Worm (Caenorhabditis elegans) whole organism, late embryonic: ENCODE measurements around the gene C25F9.8.

Experiments
- nfya-1 ChIP-seq: sonication (generic microtip); optimal IDR thresholded peaks from 2 replicates; lab custom pipeline; 2017; ENCODE audit warnings: missing genetic modification characterization, mild to moderate bottlenecking, missing compliant biosample characterization, antibody characterized with exemption, moderate library complexity
- pqm-1 ChIP-seq: sonication (generic microtip); optimal IDR thresholded peaks from 2 replicates; lab custom pipeline; 2016; ENCODE audit warnings: missing genetic modification characterization, missing compliant biosample characterization

ce11 chrV:19362568-19362967 lies 32.3 kb upstream of the C25F9.8 start, which contains the start of gene C14B4.2:
- TF ChIP-seq nfya-1 (tag; lab: Kevin White, UChicago) = no peak
- no peak for TF ChIP-seq pqm-1
